Worm (Caenorhabditis elegans): ENCODE data around the gene M28.4.

DNA sequence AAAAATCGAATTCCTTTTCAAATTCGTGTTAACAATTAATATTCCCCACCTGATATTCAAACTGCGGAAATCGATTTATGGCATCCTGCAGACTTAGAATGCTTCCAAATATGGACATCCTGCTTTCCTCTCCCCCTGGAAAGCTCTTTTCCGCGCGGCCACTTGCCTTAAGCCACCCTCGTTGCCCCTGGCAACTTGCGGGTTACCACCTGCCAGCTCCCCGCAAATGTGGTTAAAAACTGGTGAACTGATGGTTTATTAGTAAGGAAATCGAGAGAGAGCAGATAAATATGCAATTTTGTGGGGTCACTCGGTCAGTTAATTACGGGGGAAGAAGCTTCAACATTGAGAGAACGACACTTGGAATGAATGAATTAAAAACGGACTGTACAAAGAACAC is 8.6 kb downstream of the M28.4 start, which contains the start of gene nphp-1:
- TF ChIP-seq klf-2 (GFP tag; conservative IDR thresholded peaks at IDR 0.05) (no peak), flt-1 (GFP tag; IDR thresholded peaks at IDR 0.05) (no peak), med-1 (GFP tag; optimal IDR thresholded peaks at IDR 0.05; ENCODE audit: insufficient read depth) (no peak), T22C8.4 (GFP tag; IDR thresholded peaks at IDR 0.05) (no peak)
